Worm (Caenorhabditis elegans) whole organism, L4 larva: ENCODE results near the gene Y38H6C.23.

ENCODE experiments used
- F44E2.7 ChIP-seq: fragments of 200-800 bp; sonication (Bioruptor generic); IDR thresholded peaks from 2 replicates; pipeline ENCODE4 v2.1.2; 2022; ENCODE audit warnings: missing genetic modification characterization, missing compliant biosample characterization
- ZK546.5 ChIP-seq, 2 experiments: sonication (generic microtip); optimal IDR thresholded peaks; 2 replicates each; lab custom pipeline; 2017; ENCODE audit warnings: missing biosample characterization in 2 of 2, missing genetic modification characterization in 2 of 2
- aha-1 ChIP-seq: fragments of 150-350 bp; peaks from one replicate; lab custom pipeline; 2014; ENCODE audit warnings: missing biosample characterization, missing genetic modification characterization
- ama-1 ChIP-seq: fragments of 150-350 bp; optimal IDR thresholded peaks from 2 replicates; lab custom pipeline; 2014; ENCODE audit warnings: inconsistent platforms, mixed read lengths
- fkh-10 ChIP-seq: fragments of 150-350 bp; optimal IDR thresholded peaks from 2 replicates; lab custom pipeline; 2014; ENCODE audit warnings: missing biosample characterization, missing genetic modification reagents, missing genetic modification characterization
- madf-5 ChIP-seq, 2 experiments: fragments of 200-800 bp; sonication (Bioruptor generic); IDR thresholded peaks; 2 replicates each; pipeline ENCODE4 v1.3.6; 2022; ENCODE audit warnings: missing compliant biosample characterization in 2 of 2, missing genetic modification characterization in 2 of 2
- nhr-48 ChIP-seq: sonication (generic microtip); optimal IDR thresholded peaks from 2 replicates; lab custom pipeline; 2016; ENCODE audit warnings: mild to moderate bottlenecking, missing genetic modification characterization, missing compliant biosample characterization
- spr-3 ChIP-seq: fragments of 200-800 bp; sonication (Bioruptor generic); optimal IDR thresholded peaks from 2 replicates; lab custom pipeline; 2018; ENCODE audit warnings: mild to moderate bottlenecking, missing genetic modification characterization, missing compliant biosample characterization

- TF ChIP-seq spr-3 (GFP tag; lab: Kevin White, UChicago) = no peak
- no peak for TF ChIP-seq fkh-10 (GFP tag; lab: Kevin White, UChicago)
- no peak for TF ChIP-seq ZK546.5 (tag; optimal IDR thresholded peaks at IDR 0.05; lab: Kevin White, UChicago)
- no peak for TF ChIP-seq nhr-48 (tag; lab: Kevin White, UChicago)
- no peak for TF ChIP-seq madf-5 (GFP tag; IDR thresholded peaks at IDR 0.05; lab: Robert Waterston, UW)
- TF ChIP-seq aha-1 (tag; lab: Kevin White, UChicago) = no peak
- TF ChIP-seq F44E2.7 (GFP tag; lab: Robert Waterston, UW) = no peak
- TF ChIP-seq ama-1 (lab: Kevin White, UChicago) = no peak
Measured at ce11 chrV:20573392-20573791, 17.2 kb upstream of the Y38H6C.23 start, which contains the start of gene F26F2.5.
